Worm (Caenorhabditis elegans) whole organism, early embryonic: ENCODE data around the gene T16G1.13.

Experiments used
- B0310.2 ChIP-seq: sonication (generic microtip); optimal IDR thresholded peaks from 2 replicates; lab custom pipeline; 2016; ENCODE audit warnings: mild to moderate bottlenecking, missing genetic modification characterization, missing compliant biosample characterization
- F13C5.2 ChIP-seq: sonication (generic microtip); optimal IDR thresholded peaks from 2 replicates; lab custom pipeline; 2017; ENCODE audit warnings: mild to moderate bottlenecking, missing genetic modification characterization, inconsistent platforms, missing compliant biosample characterization
- aly-1 ChIP-seq: sonication (generic microtip); optimal IDR thresholded peaks from 2 replicates; lab custom pipeline; 2016; ENCODE audit warnings: missing genetic modification characterization, missing compliant biosample characterization
- ama-1 ChIP-seq: fragments of 150-350 bp; optimal IDR thresholded peaks from 2 replicates; lab custom pipeline; 2014
- ceh-13 ChIP-seq: fragments of 200-800 bp; sonication (Bioruptor generic); optimal IDR thresholded peaks from 2 replicates; lab custom pipeline; 2018; ENCODE audit warnings: mild to moderate bottlenecking, missing genetic modification characterization, missing compliant biosample characterization
- ceh-36 ChIP-seq: sonication (generic microtip); optimal IDR thresholded peaks from 2 replicates; lab custom pipeline; 2016; ENCODE audit warnings: missing genetic modification characterization, inconsistent platforms, missing compliant biosample characterization
- ets-7 ChIP-seq: sonication (generic microtip); optimal IDR thresholded peaks from 2 replicates; lab custom pipeline; 2016; ENCODE audit warnings: missing genotype, missing genetic modification characterization, missing compliant biosample characterization
- flt-1 ChIP-seq: fragments of 200-800 bp; sonication (Bioruptor generic); IDR thresholded peaks from 2 replicates; pipeline ENCODE4 v1.3.6; 2022; ENCODE audit warnings: missing genetic modification characterization, missing compliant biosample characterization
- hmbx-1 ChIP-seq: sonication (generic microtip); optimal IDR thresholded peaks from 2 replicates; lab custom pipeline; 2016; ENCODE audit warnings: mild to moderate bottlenecking, missing genetic modification characterization, missing compliant biosample characterization
- hmg-4 ChIP-seq: fragments of 200-800 bp; sonication (Bioruptor generic); optimal IDR thresholded peaks from 2 replicates; lab custom pipeline; 2018; ENCODE audit warnings: mild to moderate bottlenecking, missing genetic modification characterization, missing compliant biosample characterization
- hnd-1 ChIP-seq: sonication (generic microtip); optimal IDR thresholded peaks from 2 replicates; lab custom pipeline; 2016; ENCODE audit warnings: missing genetic modification characterization, missing compliant biosample characterization
- pes-1 ChIP-seq: fragments of 200-800 bp; sonication (Bioruptor generic); IDR thresholded peaks from 2 replicates; pipeline ENCODE4 v1.3.6; 2022; ENCODE audit warnings: missing genetic modification reagents, missing genetic modification characterization, missing compliant biosample characterization
- scrt-1 ChIP-seq: fragments of 200-800 bp; sonication (Bioruptor generic); IDR thresholded peaks from 2 replicates; pipeline ENCODE4 v1.3.6; 2022; ENCODE audit warnings: missing genetic modification characterization, missing compliant biosample characterization
- sea-1 ChIP-seq: fragments of 200-800 bp; sonication (Bioruptor generic); conservative IDR thresholded peaks from 2 replicates; pipeline ENCODE4 v1.3.6; 2022; ENCODE audit warnings: missing genetic modification characterization, missing compliant biosample characterization
- tbx-11 ChIP-seq: fragments of 200-800 bp; sonication (Bioruptor generic); IDR thresholded peaks from 2 replicates; pipeline ENCODE4 v1.3.6; 2022; ENCODE audit warnings: missing genetic modification characterization, missing compliant biosample characterization
- tbx-37 ChIP-seq: fragments of 200-800 bp; sonication (Bioruptor generic); conservative IDR thresholded peaks from 2 replicates; pipeline ENCODE4 v1.3.6; 2022; ENCODE audit warnings: missing genetic modification reagents, missing genetic modification characterization, missing compliant biosample characterization
- tra-4 ChIP-seq: sonication (generic microtip); optimal IDR thresholded peaks from 2 replicates; lab custom pipeline; 2017; ENCODE audit warnings: missing genetic modification characterization, missing compliant biosample characterization

T16G1.13 gene

DNA sequence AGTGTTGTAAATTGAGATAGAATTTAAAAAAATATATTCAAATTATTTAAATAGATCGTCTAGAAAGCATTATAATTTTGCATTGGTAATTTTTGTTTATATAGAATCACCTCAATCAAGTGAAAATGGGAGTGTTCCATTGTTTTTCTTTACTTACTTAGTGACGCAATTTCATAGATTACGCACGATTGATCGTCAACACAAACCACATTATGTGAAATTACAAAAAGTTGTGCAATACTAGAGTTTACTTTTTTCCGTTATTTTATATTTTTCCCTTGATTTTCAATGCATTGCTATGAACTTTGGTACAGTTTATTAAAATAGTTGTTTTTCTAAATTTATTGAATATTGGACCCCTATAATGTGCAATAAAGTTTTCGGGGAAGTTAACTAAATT, 10.3 kb upstream of the T16G1.13 start, which contains the start of gene T16G1.5:
T16G1.5 (minus strand) TSS at position 119 of the 400 bp plus-strand sequence.
- TF ChIP-seq tbx-37 (GFP tag; lab: Robert Waterston, UW) (no peak), flt-1 (GFP tag; lab: Robert Waterston, UW) (no peak), F13C5.2 (tag; lab: Kevin White, UChicago) (no peak), ama-1 (lab: Kevin White, UChicago) (no peak), pes-1 (GFP tag; lab: Robert Waterston, UW) (no peak), aly-1 (tag; lab: Kevin White, UChicago) (no peak), hmg-4 (GFP tag; lab: Kevin White, UChicago) (no peak), ceh-13 (GFP tag; lab: Kevin White, UChicago) (no peak), sea-1 (GFP tag; lab: Robert Waterston, UW) (no peak), ceh-36 (tag; lab: Kevin White, UChicago) (no peak), hmbx-1 (tag; lab: Kevin White, UChicago) (no peak), B0310.2 (tag; lab: Kevin White, UChicago) (no peak), tra-4 (tag; lab: Kevin White, UChicago) (no peak), ets-7 (tag; lab: Kevin White, UChicago) (no peak), hnd-1 (tag; lab: Kevin White, UChicago) (no peak), scrt-1 (no peak), tbx-11 (GFP tag; lab: Robert Waterston, UW) (no peak)

DNA sequence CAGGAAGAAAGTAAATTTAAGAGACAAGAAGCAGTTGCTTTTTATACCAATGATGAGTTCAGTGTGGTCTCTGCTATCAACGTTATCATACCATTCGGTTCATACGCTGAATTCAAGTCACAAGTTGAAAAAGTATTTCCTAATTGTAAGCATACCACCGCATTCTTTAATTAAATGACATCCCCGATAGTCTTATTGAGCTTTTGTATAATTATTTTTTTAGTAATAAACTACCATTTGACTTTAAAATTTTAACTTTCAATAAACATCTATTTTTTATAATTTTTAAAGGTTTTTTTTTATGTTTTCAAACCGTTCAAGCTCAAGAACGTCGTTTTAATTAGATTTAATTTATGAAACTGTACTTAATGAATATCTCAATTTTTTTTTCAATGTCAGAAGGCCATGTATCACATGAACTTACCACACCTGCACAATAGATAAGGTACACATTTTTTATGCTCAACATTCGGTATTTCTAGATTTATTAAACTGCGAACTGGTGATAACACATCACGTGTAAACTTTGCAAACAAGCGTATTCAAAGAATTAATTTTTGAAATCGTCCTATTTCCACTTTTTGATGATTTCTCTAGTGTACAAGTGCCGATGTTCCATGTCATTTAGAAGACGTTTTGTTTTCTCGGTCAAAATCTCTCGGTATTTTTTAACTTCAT, 7.8 kb upstream of the T16G1.13 start, which contains the start of gene T16G1.4:
T16G1.4 (minus strand) TSS at position 51 of the 678 bp plus-strand sequence.
- TF ChIP-seq ceh-36 (tag; lab: Kevin White, UChicago) (no peak), tbx-11 (GFP tag; lab: Robert Waterston, UW) (no peak), ceh-13 (GFP tag; lab: Kevin White, UChicago) (no peak), ets-7 (tag; lab: Kevin White, UChicago) (no peak), B0310.2 (tag; lab: Kevin White, UChicago) (no peak), hnd-1 (tag; lab: Kevin White, UChicago) (no peak), aly-1 (tag; lab: Kevin White, UChicago) (no peak), scrt-1 (no peak), flt-1 (GFP tag; lab: Robert Waterston, UW) (no peak), hmbx-1 (tag; lab: Kevin White, UChicago) (no peak)

DNA sequence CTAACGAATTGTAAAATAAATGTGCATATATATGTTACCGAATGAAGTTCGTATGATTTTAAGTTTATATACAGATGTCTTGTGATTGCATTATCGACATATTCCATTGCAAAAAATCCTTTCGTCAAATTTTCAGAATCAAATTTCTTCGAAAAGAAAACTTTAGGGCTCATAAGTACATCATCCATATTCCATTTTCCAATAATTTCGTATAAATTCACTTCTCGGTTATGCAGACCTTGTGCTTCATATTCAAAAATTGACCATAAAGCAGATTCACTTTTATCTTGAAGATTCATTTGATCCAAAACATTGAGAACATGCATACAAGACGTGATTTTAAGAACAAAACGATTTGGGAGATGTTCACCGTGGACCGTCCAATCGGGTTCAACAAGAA, 6.3 kb upstream of the T16G1.13 start:
- TF ChIP-seq ets-7 (tag; lab: Kevin White, UChicago) (no peak), tbx-37 (GFP tag; lab: Robert Waterston, UW) (no peak), hnd-1 (tag; lab: Kevin White, UChicago) (no peak), pes-1 (GFP tag; lab: Robert Waterston, UW) (no peak), tra-4 (tag; lab: Kevin White, UChicago) (no peak)

DNA sequence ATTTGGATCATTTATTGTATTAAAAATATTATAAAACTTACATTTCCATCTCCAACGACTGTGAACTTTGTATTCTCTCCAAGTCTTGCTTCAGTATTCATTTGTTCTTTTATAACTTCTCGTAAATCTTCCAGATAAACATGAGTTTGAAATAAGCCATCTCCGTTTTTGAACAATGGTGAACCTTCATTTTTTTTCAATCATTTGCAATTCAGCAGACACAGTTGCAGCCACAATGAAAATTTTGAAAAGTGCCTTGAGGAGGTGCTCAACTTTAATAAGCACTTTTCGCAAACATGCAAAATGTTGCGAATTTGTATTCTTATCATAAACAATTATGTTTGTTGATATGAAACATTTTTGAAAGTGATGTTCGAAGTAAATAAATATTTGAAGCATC, 5.5 kb upstream of the T16G1.13 start, which contains the start of gene T16G1.3:
T16G1.3 (minus strand) TSS at position 101 of the 400 bp plus-strand sequence.
- TF ChIP-seq hnd-1 (tag; lab: Kevin White, UChicago) = no peak
- TF ChIP-seq B0310.2 (tag; lab: Kevin White, UChicago) = no peak
- TF ChIP-seq F13C5.2 (tag; lab: Kevin White, UChicago) = no peak
- TF ChIP-seq scrt-1 = no peak
- no peak for TF ChIP-seq ceh-36 (tag; lab: Kevin White, UChicago)
- TF ChIP-seq ama-1 (lab: Kevin White, UChicago) = no peak
- TF ChIP-seq tra-4 (tag; lab: Kevin White, UChicago) = no peak
- no peak for TF ChIP-seq pes-1 (GFP tag; lab: Robert Waterston, UW)
- no peak for TF ChIP-seq tbx-11 (GFP tag; lab: Robert Waterston, UW)
- TF ChIP-seq sea-1 (GFP tag; lab: Robert Waterston, UW) = no peak
- TF ChIP-seq tbx-37 (GFP tag; lab: Robert Waterston, UW) = no peak
- TF ChIP-seq aly-1 (tag; lab: Kevin White, UChicago) = no peak
- no peak for TF ChIP-seq hmbx-1 (tag; lab: Kevin White, UChicago)
- no peak for TF ChIP-seq flt-1 (GFP tag; lab: Robert Waterston, UW)
- no peak for TF ChIP-seq hmg-4 (GFP tag; lab: Kevin White, UChicago)
- no peak for TF ChIP-seq ceh-13 (GFP tag; lab: Kevin White, UChicago)

DNA sequence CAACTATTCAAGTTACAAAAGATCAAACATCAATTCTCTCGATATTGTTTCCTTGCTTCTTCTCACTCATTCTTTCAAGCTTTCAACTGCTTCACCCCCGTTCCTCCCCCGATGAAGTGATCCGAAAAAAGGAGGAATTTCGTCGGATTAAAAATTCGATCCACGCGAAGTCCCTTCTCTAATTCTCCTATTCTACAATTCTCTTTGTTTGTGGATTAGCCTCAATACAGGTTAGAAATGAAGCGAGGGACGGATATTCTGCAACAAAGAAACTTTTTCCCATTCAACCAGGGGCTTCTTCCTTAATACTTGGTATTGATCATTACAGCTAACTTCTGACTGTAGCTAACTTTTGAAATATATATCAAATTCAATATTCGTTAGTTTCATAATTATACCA, 4.9 kb upstream of the T16G1.13 start, which contains the start of gene grl-2:
grl-2 (plus strand) TSS at position 301 of the 400 bp plus-strand sequence.
- no peak for TF ChIP-seq scrt-1
- no peak for TF ChIP-seq hmbx-1 (tag; lab: Kevin White, UChicago)
- TF ChIP-seq flt-1 (GFP tag; lab: Robert Waterston, UW) = no peak
- TF ChIP-seq pes-1 (GFP tag; lab: Robert Waterston, UW) = no peak
- TF ChIP-seq F13C5.2 (tag; lab: Kevin White, UChicago) = no peak
- no peak for TF ChIP-seq ceh-13 (GFP tag; lab: Kevin White, UChicago)
- no peak for TF ChIP-seq hmg-4 (GFP tag; lab: Kevin White, UChicago)
- no peak for TF ChIP-seq B0310.2 (tag; lab: Kevin White, UChicago)
- TF ChIP-seq ama-1 (lab: Kevin White, UChicago) = no peak
- TF ChIP-seq tra-4 (tag; lab: Kevin White, UChicago) = no peak
- no peak for TF ChIP-seq tbx-11 (GFP tag; lab: Robert Waterston, UW)
- TF ChIP-seq aly-1 (tag; lab: Kevin White, UChicago) = no peak
- TF ChIP-seq sea-1 (GFP tag; lab: Robert Waterston, UW) = no peak

DNA sequence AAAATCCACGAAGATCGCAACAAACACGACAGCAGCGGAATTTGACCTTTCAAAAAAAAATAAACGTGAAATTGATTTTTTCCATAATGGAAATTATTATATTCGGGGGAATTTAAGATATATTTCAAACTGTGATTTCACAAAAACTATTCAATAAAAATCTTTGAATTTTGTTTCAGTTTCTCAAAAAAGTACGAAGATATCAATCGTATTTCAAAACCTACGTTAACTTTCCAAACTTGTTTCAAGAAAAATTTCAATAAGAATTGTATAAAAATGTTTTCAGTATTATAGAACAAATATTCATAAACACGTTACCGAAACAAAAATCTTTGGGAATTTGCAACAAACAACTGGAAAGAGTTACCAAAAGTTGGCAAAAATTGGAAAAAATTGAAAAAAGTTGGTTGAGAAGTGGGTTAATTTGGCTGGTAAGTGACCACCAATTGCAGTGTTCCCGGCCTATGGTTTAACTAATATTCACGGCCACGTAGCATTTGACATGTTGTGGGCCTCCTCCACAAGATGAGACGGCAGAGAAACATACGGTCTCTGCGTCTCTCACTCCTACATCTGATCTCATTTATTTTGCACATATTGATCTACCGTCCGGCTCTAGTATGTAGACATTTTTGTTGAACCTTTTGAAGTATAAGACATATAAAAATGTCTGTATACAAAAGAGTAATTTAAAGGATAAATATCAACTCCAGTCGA, 1.3 kb downstream of the T16G1.13 start, which contains the start of the genes T16G1.9 and T16G1.18:
T16G1.9 (minus strand) TSS at position 51 of the 717 bp plus-strand sequence.
T16G1.18 (plus strand) TSS at position 493 of the 717 bp plus-strand sequence.
- peak; percentile 56 for TF ChIP-seq F13C5.2 (tag; lab: Kevin White, UChicago)
- TF ChIP-seq ceh-36 (tag; lab: Kevin White, UChicago) = no peak
